Worm (Caenorhabditis elegans): ENCODE measurements around the gene poml-1.

ce11 chrX:13770508-13770978 lies 47.8 kb upstream of the poml-1 start, which contains the start of gene nkb-3:
- TF ChIP-seq dao-5 (tag; optimal IDR thresholded peaks at IDR 0.05) (no peak), him-1 (tag; optimal IDR thresholded peaks at IDR 0.05) (no peak), W03F9.2 (tag; optimal IDR thresholded peaks at IDR 0.05) (no peak)
